Worm (Caenorhabditis elegans) whole organism, L2 larva: ENCODE data around the gene ccdc-149.

ENCODE experiments used
- C34F6.9 ChIP-seq: fragments of 150-350 bp; optimal IDR thresholded peaks from 2 replicates; lab custom pipeline; 2014; ENCODE audit warnings: missing biosample characterization, missing genetic modification characterization
- F13H6.1 ChIP-seq: sonication (generic microtip); optimal IDR thresholded peaks from 2 replicates; lab custom pipeline; 2016; ENCODE audit warnings: missing genetic modification characterization, missing compliant biosample characterization
- R02D3.7 ChIP-seq: fragments of 150-350 bp; optimal IDR thresholded peaks from 2 replicates; lab custom pipeline; 2014; ENCODE audit warnings: missing biosample characterization, missing genetic modification characterization
- Y55F3AM.14 ChIP-seq: fragments of 200-800 bp; sonication (Bioruptor generic); optimal IDR thresholded peaks from 2 replicates; lab custom pipeline; 2018; ENCODE audit warnings: mild to moderate bottlenecking, missing genetic modification characterization, missing compliant biosample characterization
- alr-1 ChIP-seq: fragments of 150-350 bp; optimal IDR thresholded peaks from 2 replicates; lab custom pipeline; 2014; ENCODE audit warnings: missing biosample characterization, missing genetic modification characterization
- aly-2 ChIP-seq: fragments of 150-350 bp; optimal IDR thresholded peaks from 2 replicates; lab custom pipeline; 2014; ENCODE audit warnings: missing biosample characterization, missing genetic modification characterization
- blmp-1 ChIP-seq: sonication (generic microtip); optimal IDR thresholded peaks from 2 replicates; lab custom pipeline; 2017; ENCODE audit warnings: missing genetic modification characterization, mild to moderate bottlenecking, missing compliant biosample characterization, antibody characterized with exemption, moderate library complexity; ENCODE audit not compliant: insufficient read depth
- ceh-16 ChIP-seq: fragments of 150-350 bp; optimal IDR thresholded peaks from 2 replicates; lab custom pipeline; 2014; ENCODE audit warnings: missing biosample characterization, missing genetic modification characterization
- ceh-82 ChIP-seq: fragments of 150-350 bp; optimal IDR thresholded peaks from 2 replicates; lab custom pipeline; 2014; ENCODE audit warnings: missing biosample characterization, missing genetic modification characterization
- crh-2 ChIP-seq: sonication (generic microtip); optimal IDR thresholded peaks from 2 replicates; lab custom pipeline; 2017; ENCODE audit warnings: missing biosample characterization, missing genetic modification characterization
- egl-27 ChIP-seq: sonication (generic microtip); optimal IDR thresholded peaks from 3 replicates; lab custom pipeline; 2017; ENCODE audit warnings: missing biosample characterization, missing genetic modification reagents, missing genetic modification characterization
- fos-1 ChIP-seq: fragments of 150-350 bp; optimal IDR thresholded peaks from 2 replicates; lab custom pipeline; 2014; ENCODE audit warnings: missing biosample characterization, missing genetic modification characterization
- gmeb-1 ChIP-seq: fragments of 150-350 bp; optimal IDR thresholded peaks from 2 replicates; lab custom pipeline; 2014; ENCODE audit warnings: missing biosample characterization, missing genetic modification characterization
- lin-11 ChIP-seq: fragments of 150-350 bp; sonication (generic microtip); optimal IDR thresholded peaks from 2 replicates; lab custom pipeline; 2014; ENCODE audit warnings: missing biosample characterization, missing genetic modification characterization, inconsistent platforms, mixed read lengths
- lin-13 ChIP-seq: fragments of 150-350 bp; optimal IDR thresholded peaks from 2 replicates; lab custom pipeline; 2014; ENCODE audit warnings: missing biosample characterization, missing genetic modification reagents, missing genetic modification characterization
- lsy-2 ChIP-seq, 2 experiments: fragments of 150-350 bp in 1 of 2; sonication (generic microtip) in 1 of 2; optimal IDR thresholded peaks; 2 replicates each; lab custom pipeline; 2014 to 2017; ENCODE audit warnings: missing biosample characterization in 2 of 2, missing genetic modification characterization in 2 of 2
- mab-5 ChIP-seq: fragments of 150-350 bp; optimal IDR thresholded peaks from 2 replicates; lab custom pipeline; 2014; ENCODE audit warnings: missing biosample characterization, missing genetic modification characterization
- mdl-1 ChIP-seq, 2 experiments: fragments of 150-350 bp in 1 of 2; sonication (generic microtip) in 1 of 2; optimal IDR thresholded peaks; 2 replicates each; lab custom pipeline; 2017; ENCODE audit warnings: missing biosample characterization in 2 of 2, missing genetic modification characterization in 2 of 2
- nhr-10 ChIP-seq: sonication (generic microtip); optimal IDR thresholded peaks from 2 replicates; lab custom pipeline; 2017; ENCODE audit warnings: missing biosample characterization, missing genetic modification characterization
- nhr-11 ChIP-seq: fragments of 150-350 bp; optimal IDR thresholded peaks from 2 replicates; lab custom pipeline; 2014; ENCODE audit warnings: missing biosample characterization, missing genetic modification characterization
- nhr-12 ChIP-seq: fragments of 150-350 bp; optimal IDR thresholded peaks from 2 replicates; lab custom pipeline; 2014; ENCODE audit warnings: missing biosample characterization, missing genetic modification characterization
- nhr-129 ChIP-seq: fragments of 150-350 bp; optimal IDR thresholded peaks from 2 replicates; lab custom pipeline; 2014; ENCODE audit warnings: missing biosample characterization, missing genetic modification characterization
- nhr-21 ChIP-seq: fragments of 150-350 bp; optimal IDR thresholded peaks from 2 replicates; lab custom pipeline; 2014; ENCODE audit warnings: missing biosample characterization, missing genetic modification characterization
- nhr-25 ChIP-seq: fragments of 150-350 bp; sonication (generic microtip); optimal IDR thresholded peaks from 3 replicates; lab custom pipeline; 2014; ENCODE audit warnings: missing biosample characterization, missing genetic modification characterization
- nhr-6 ChIP-seq: fragments of 150-350 bp; optimal IDR thresholded peaks from 2 replicates; lab custom pipeline; 2014; ENCODE audit warnings: missing biosample characterization, missing genetic modification characterization
- nhr-77 ChIP-seq: fragments of 150-350 bp; optimal IDR thresholded peaks from 2 replicates; lab custom pipeline; 2014; ENCODE audit warnings: missing biosample characterization, missing genetic modification characterization
- peb-1 ChIP-seq: fragments of 150-350 bp; optimal IDR thresholded peaks from 2 replicates; lab custom pipeline; 2014; ENCODE audit warnings: missing biosample characterization, missing genetic modification characterization
- sem-4 ChIP-seq: fragments of 150-350 bp; optimal IDR thresholded peaks from 2 replicates; lab custom pipeline; 2014; ENCODE audit warnings: missing biosample characterization, missing genetic modification reagents, missing genetic modification characterization
- skn-1 ChIP-seq: sonication (generic microtip); optimal IDR thresholded peaks from 2 replicates; lab custom pipeline; 2017; ENCODE audit warnings: missing biosample characterization, missing genetic modification characterization
- sma-3 ChIP-seq: sonication (generic microtip); optimal IDR thresholded peaks from 2 replicates; lab custom pipeline; 2016; ENCODE audit warnings: missing genetic modification reagents, missing genetic modification characterization, missing compliant biosample characterization
- sma-9 ChIP-seq, 2 experiments: fragments of 150-350 bp in 1 of 2; sonication (generic microtip) in 1 of 2; optimal IDR thresholded peaks; 2 replicates each; lab custom pipeline; 2014 to 2016; ENCODE audit warnings: missing genetic modification characterization in 2 of 2, mild to moderate bottlenecking in 1 of 2, missing biosample characterization in 1 of 2, missing compliant biosample characterization in 1 of 2, missing genetic modification reagents in 1 of 2, moderate library complexity in 1 of 2
- snpc-4 ChIP-seq: fragments of 150-350 bp; optimal IDR thresholded peaks from 2 replicates; lab custom pipeline; 2014; ENCODE audit warnings: missing biosample characterization, missing genetic modification characterization
- unc-55 ChIP-seq: fragments of 150-350 bp; sonication (generic microtip); optimal IDR thresholded peaks from 3 replicates; lab custom pipeline; 2014; ENCODE audit warnings: missing biosample characterization, missing genetic modification reagents, missing genetic modification characterization
- unc-62 ChIP-seq: fragments of 150-350 bp; optimal IDR thresholded peaks from 2 replicates; lab custom pipeline; 2014; ENCODE audit warnings: missing biosample characterization, missing genetic modification reagents, missing genetic modification characterization
- zag-1 ChIP-seq: fragments of 150-350 bp; optimal IDR thresholded peaks from 2 replicates; lab custom pipeline; 2014; ENCODE audit warnings: missing biosample characterization, missing genetic modification characterization
- ztf-11 ChIP-seq: sonication (generic microtip); optimal IDR thresholded peaks from 2 replicates; lab custom pipeline; 2017; ENCODE audit warnings: missing biosample characterization, missing genetic modification characterization

The ccdc-149 gene

ce11 chrX:11467320-11467732 is 43.9 kb downstream of the ccdc-149 start (continued):
- TF ChIP-seq nhr-77 (tag; lab: Kevin White, UChicago): no peak
- peak; percentile 84 for TF ChIP-seq sem-4
- TF ChIP-seq mdl-1 (tag; optimal IDR thresholded peaks at IDR 0.05; lab: Kevin White, UChicago): peak; percentile 41 to 88
- TF ChIP-seq alr-1 (tag; lab: Kevin White, UChicago): no peak
- no peak for TF ChIP-seq nhr-25 (tag; lab: Kevin White, UChicago)
- TF ChIP-seq snpc-4: peak; percentile 16
- no peak for TF ChIP-seq mab-5 (tag; lab: Kevin White, UChicago)
- TF ChIP-seq skn-1 (tag; lab: Kevin White, UChicago): no peak

- TF ChIP-seq nhr-129 (no peak), nhr-10 (tag; lab: Kevin White, UChicago) (no peak), gmeb-1 (tag; lab: Kevin White, UChicago) (no peak), lsy-2 (tag; optimal IDR thresholded peaks at IDR 0.05; lab: Kevin White, UChicago) (no peak), fos-1 (tag; lab: Kevin White, UChicago) (peak; percentile 14), F13H6.1 (tag; lab: Kevin White, UChicago) (peak; percentile 44), sma-9 (GFP tag; optimal IDR thresholded peaks at IDR 0.05; lab: Kevin White, UChicago) (peak; percentile 8), sma-9 (tag; optimal IDR thresholded peaks at IDR 0.05; lab: Kevin White, UChicago) (no peak)
- TF ChIP-seq, all 48 proteins: peak for 3
Observed at ce11 chrX:11466444-11467319, 44.6 kb downstream of the ccdc-149 start.

DNA sequence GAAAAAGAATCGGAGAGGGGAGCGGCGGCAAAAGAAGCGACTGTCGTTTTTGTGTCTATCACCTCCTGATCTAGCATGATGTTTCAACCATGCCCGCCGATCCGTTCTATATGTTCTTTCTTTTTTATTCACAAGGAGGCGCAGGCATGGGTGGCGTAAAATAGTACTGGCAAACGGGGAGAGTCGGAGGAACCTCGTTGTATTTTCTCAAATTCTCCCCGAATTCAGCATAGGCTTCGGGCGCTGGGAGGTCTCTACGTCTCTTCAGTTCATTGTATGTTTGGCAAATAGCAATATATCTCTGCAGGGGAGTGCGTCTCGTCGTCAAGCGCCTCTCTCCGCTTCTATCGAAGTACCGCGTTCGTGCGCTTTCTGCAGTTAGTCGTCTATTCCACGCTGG is 46.0 kb downstream of the ccdc-149 start, which contains the start of gene lin-14:
Gene lin-14, plus strand, starts transcription at position 346 of the 400 bp plus-strand sequence.
- peak; percentile 66 for TF ChIP-seq fos-1 (tag; lab: Kevin White, UChicago)
- TF ChIP-seq unc-62 (GFP tag; lab: Kevin White, UChicago): peak; percentile 33
- TF ChIP-seq lsy-2 (tag; optimal IDR thresholded peaks at IDR 0.05; lab: Kevin White, UChicago): peak; percentile 21 to 49
- peak; percentile 55 for TF ChIP-seq Y55F3AM.14 (GFP tag; lab: Kevin White, UChicago)
- peak; percentile 69 for TF ChIP-seq unc-55 (GFP tag; lab: Kevin White, UChicago)
- peak; percentile 13 to 43 for TF ChIP-seq mdl-1 (tag; optimal IDR thresholded peaks at IDR 0.05; lab: Kevin White, UChicago)
- no peak for TF ChIP-seq R02D3.7 (tag; lab: Kevin White, UChicago)
- TF ChIP-seq blmp-1: peak; percentile 66
- TF ChIP-seq crh-2 (tag; lab: Kevin White, UChicago): peak; percentile 67
- peak; percentile 80 for TF ChIP-seq ceh-16 (tag; lab: Kevin White, UChicago)
- TF ChIP-seq gmeb-1 (tag; lab: Kevin White, UChicago): peak; percentile 0
- TF ChIP-seq ztf-11 (tag; lab: Kevin White, UChicago): no peak
- TF ChIP-seq lin-13 (GFP tag; lab: Kevin White, UChicago): peak; percentile 43
- TF ChIP-seq mab-5 (tag; lab: Kevin White, UChicago): peak; percentile 53
- no peak for TF ChIP-seq ceh-82 (tag; lab: Kevin White, UChicago)
- no peak for TF ChIP-seq nhr-11
- TF ChIP-seq peb-1 (tag; lab: Kevin White, UChicago): peak; percentile 81
- peak; percentile 60 for TF ChIP-seq zag-1 (tag; lab: Kevin White, UChicago)
- no peak for TF ChIP-seq nhr-77 (tag; lab: Kevin White, UChicago)
- TF ChIP-seq sem-4: peak; percentile 48
- TF ChIP-seq C34F6.9: peak; percentile 54
- TF ChIP-seq nhr-6 (tag; lab: Kevin White, UChicago): peak; percentile 41
- peak; percentile 68 for TF ChIP-seq egl-27 (tag; lab: Kevin White, UChicago)
- TF ChIP-seq aly-2 (tag; lab: Kevin White, UChicago): no peak
- peak; percentile 69 for TF ChIP-seq nhr-129
- TF ChIP-seq sma-3: peak; percentile 79
- no peak for TF ChIP-seq lin-11 (tag; lab: Kevin White, UChicago)
- TF ChIP-seq nhr-12 (tag; lab: Kevin White, UChicago): no peak
- peak; percentile 85 for TF ChIP-seq nhr-21 (tag; lab: Kevin White, UChicago)
- TF ChIP-seq nhr-25 (tag; lab: Kevin White, UChicago): peak; percentile 81
- peak; percentile 96 for TF ChIP-seq F13H6.1 (tag; lab: Kevin White, UChicago)
- TF ChIP-seq sma-9 (GFP tag; optimal IDR thresholded peaks at IDR 0.05; lab: Kevin White, UChicago): peak; percentile 90
- TF ChIP-seq sma-9 (tag; optimal IDR thresholded peaks at IDR 0.05; lab: Kevin White, UChicago): no peak
